Fruit fly (Drosophila melanogaster): ENCODE measurements around the gene CG4743.
A peak's percentile ranks its signal among the peaks of the same experiment; 100 is the strongest.

The CG4743 gene

dm6 chr3R:25684859-25685258 lies 4.5 kb upstream of the CG4743 start, which contains the start of gene RpL27 (continued):
- peak; percentile 69 for TF ChIP-seq knrl (GFP tag; IDR thresholded peaks at IDR 0.05; ENCODE audit: partially characterized antibody)
- TF ChIP-seq CG18011 (GFP tag; optimal IDR thresholded peaks at IDR 0.05): peak; percentile 73
- TF ChIP-seq zf30C (GFP tag; optimal IDR thresholded peaks at IDR 0.05): peak; percentile 23
- TF ChIP-seq E2f1 (GFP tag; IDR thresholded peaks at IDR 0.05): peak; percentile 68
- no peak for TF ChIP-seq CG4282 (GFP tag; optimal IDR thresholded peaks at IDR 0.05)
- peak; percentile 58 for TF ChIP-seq fu2 (GFP tag; optimal IDR thresholded peaks at IDR 0.05)
- peak; percentile 71 for TF ChIP-seq CG4707 (GFP tag; optimal IDR thresholded peaks at IDR 0.05)
- peak; percentile 79 for TF ChIP-seq pfk (GFP tag; optimal IDR thresholded peaks at IDR 0.05)
- peak; percentile 87 for TF ChIP-seq Max (GFP tag; optimal IDR thresholded peaks at IDR 0.05)
- TF ChIP-seq prd (optimal IDR thresholded peaks at IDR 0.05): no peak
- peak; percentile 46; the same call in 2 of the 3 replicates for TF ChIP-seq prd (GFP tag; IDR thresholded peaks at IDR 0.05)
- peak; percentile 81 for TF ChIP-seq wek (GFP tag; optimal IDR thresholded peaks at IDR 0.05)
- TF ChIP-seq Ptx1 (GFP tag; IDR thresholded peaks at IDR 0.05): peak; percentile 67
- no peak for TF ChIP-seq Trl (optimal IDR thresholded peaks at IDR 0.05)
- peak; percentile 84 for TF ChIP-seq Trl (GFP tag; optimal IDR thresholded peaks at IDR 0.05)
- TF ChIP-seq peb (GFP tag; IDR thresholded peaks at IDR 0.05): peak; percentile 43; the same call in 1 of the 2 replicates
- TF ChIP-seq Ravus (GFP tag; IDR thresholded peaks at IDR 0.05): no peak; the same call in 1 of the 2 replicates
- peak; percentile 87 for TF ChIP-seq PHDP (tag; optimal IDR thresholded peaks at IDR 0.05)
- TF ChIP-seq CG14667 (GFP tag; IDR thresholded peaks at IDR 0.05): no peak
- TF ChIP-seq yki (optimal IDR thresholded peaks at IDR 0.05): no peak
- TF ChIP-seq ranshi (GFP tag; IDR thresholded peaks at IDR 0.05): peak; percentile 72; the same call in 1 of the 2 replicates
- peak; percentile 89 for TF ChIP-seq CG11456 (GFP tag; IDR thresholded peaks at IDR 0.05)
- 0 out of 2 replicates have a peak, but pooled peaks have one; percentile 16 for TF ChIP-seq danr (GFP tag; IDR thresholded peaks at IDR 0.05)
- TF ChIP-seq tap (tag; optimal IDR thresholded peaks at IDR 0.05): peak; percentile 30
- TF ChIP-seq CG9437 (GFP tag; optimal IDR thresholded peaks at IDR 0.05): peak; percentile 78
- peak; percentile 90 for TF ChIP-seq CG6813 (GFP tag; optimal IDR thresholded peaks at IDR 0.05)
- TF ChIP-seq Hmr (GFP tag; optimal IDR thresholded peaks at IDR 0.05): peak; percentile 95
- TF ChIP-seq tin (GFP tag; optimal IDR thresholded peaks at IDR 0.05): peak; percentile 33
- peak; percentile 82 for TF ChIP-seq CG2712 (tag; optimal IDR thresholded peaks at IDR 0.05)
- peak; percentile 54; the same call in 2 of the 3 replicates for TF ChIP-seq tgo (GFP tag; IDR thresholded peaks at IDR 0.05)
- TF ChIP-seq Dll (GFP tag; IDR thresholded peaks at IDR 0.05; ENCODE audit: partially characterized antibody): peak; percentile 70
- TF ChIP-seq CG10654 (GFP tag; optimal IDR thresholded peaks at IDR 0.05): peak; percentile 55
- peak; percentile 16; the same call in 1 of the 2 replicates for TF ChIP-seq sna (GFP tag; IDR thresholded peaks at IDR 0.05; ENCODE audit: partially characterized antibody)
- TF ChIP-seq CG3281 (GFP tag; optimal IDR thresholded peaks at IDR 0.05): peak; percentile 92
- no peak for TF ChIP-seq CG10959 (GFP tag; IDR thresholded peaks at IDR 0.05)
- TF ChIP-seq nom (GFP tag; optimal IDR thresholded peaks at IDR 0.05): peak; percentile 86
- 0 out of 2 replicates have a peak, but pooled peaks have one; percentile 41 for TF ChIP-seq CG11696 (GFP tag; IDR thresholded peaks at IDR 0.05)
- TF ChIP-seq CG5245 (GFP tag; optimal IDR thresholded peaks at IDR 0.05): peak; percentile 65
- TF ChIP-seq hbn (GFP tag; IDR thresholded peaks at IDR 0.05; ENCODE audit: partially characterized antibody): peak; percentile 64
- peak; percentile 31 for TF ChIP-seq CHES-1-like (GFP tag; optimal IDR thresholded peaks at IDR 0.05)
- TF ChIP-seq Fer2 (tag; optimal IDR thresholded peaks at IDR 0.05): peak; percentile 72
- TF ChIP-seq row (GFP tag; IDR thresholded peaks at IDR 0.05): peak; percentile 39; the same call in 1 of the 3 replicates
- TF ChIP-seq CG4820 (GFP tag; optimal IDR thresholded peaks at IDR 0.05): peak; percentile 54
- peak; percentile 92 for TF ChIP-seq B-H2 (GFP tag; optimal IDR thresholded peaks at IDR 0.05)
- TF ChIP-seq Meics (GFP tag; optimal IDR thresholded peaks at IDR 0.05): peak; percentile 92
- peak; percentile 71 for TF ChIP-seq CG33557 (GFP tag; optimal IDR thresholded peaks at IDR 0.05)
- TF ChIP-seq dan (GFP tag; IDR thresholded peaks at IDR 0.05): no peak
- peak; percentile 44; the same call in 1 of the 2 replicates for TF ChIP-seq lmd (GFP tag; IDR thresholded peaks at IDR 0.05)
- TF ChIP-seq CG31224 (GFP tag; IDR thresholded peaks at IDR 0.05): peak; percentile 66
- TF ChIP-seq Ets65A (GFP tag): peak; percentile 92
- peak; percentile 62 for TF ChIP-seq CG1647 (GFP tag; optimal IDR thresholded peaks at IDR 0.05)

Data from whole organism, embryonic.